Worm (Caenorhabditis elegans) whole organism, L2 larva: ENCODE results near the gene pals-33.

Experiments
- nhr-23 ChIP-seq: fragments of 150-350 bp; optimal IDR thresholded peaks from 2 replicates; lab custom pipeline; 2014; ENCODE audit warnings: missing biosample characterization, missing genetic modification reagents, missing genetic modification characterization
- nhr-237 ChIP-seq: fragments of 150-350 bp; optimal IDR thresholded peaks from 2 replicates; lab custom pipeline; 2014; ENCODE audit warnings: missing biosample characterization, missing genetic modification characterization
- snpc-4 ChIP-seq: fragments of 150-350 bp; optimal IDR thresholded peaks from 2 replicates; lab custom pipeline; 2014; ENCODE audit warnings: missing biosample characterization, missing genetic modification characterization
- unc-62 ChIP-seq: fragments of 150-350 bp; optimal IDR thresholded peaks from 2 replicates; lab custom pipeline; 2014; ENCODE audit warnings: missing biosample characterization, missing genetic modification reagents, missing genetic modification characterization
- ztf-11 ChIP-seq: sonication (generic microtip); optimal IDR thresholded peaks from 2 replicates; lab custom pipeline; 2017; ENCODE audit warnings: missing biosample characterization, missing genetic modification characterization
- ztf-4 ChIP-seq: fragments of 150-350 bp; optimal IDR thresholded peaks from 2 replicates; lab custom pipeline; 2014; ENCODE audit warnings: missing biosample characterization, missing genetic modification characterization

ce11 chrV:3670499-3670898, 2.7 kb upstream of the pals-33 start, which contains the start of gene Y39H10B.3:
- TF ChIP-seq ztf-11 (tag; lab: Kevin White, UChicago) (no peak), nhr-23 (tag; lab: Kevin White, UChicago) (no peak), nhr-237 (tag; lab: Kevin White, UChicago) (no peak), snpc-4 (tag; lab: Kevin White, UChicago) (no peak), ztf-4 (tag; lab: Kevin White, UChicago) (no peak), unc-62 (no peak)
